Fruit fly (Drosophila melanogaster) whole organism, embryonic: ENCODE measurements around the gene mthl14.

Experiments
- Bgb ChIP-seq: fragments of 200-800 bp; sonication (Bioruptor generic); IDR thresholded peaks from 2 replicates; pipeline ENCODE4 v1.3.6; 2022; ENCODE audit warnings: missing biosample characterization, missing genetic modification characterization; ENCODE audit not compliant: partially characterized antibody
- CG11085 ChIP-seq: fragments of 200-800 bp; sonication (Bioruptor generic); IDR thresholded peaks from 2 replicates; pipeline ENCODE4 v1.3.6; 2022; ENCODE audit warnings: missing biosample characterization, missing genetic modification characterization
- CG12299 ChIP-seq: fragments of 200-800 bp; sonication (Bioruptor generic); optimal IDR thresholded peaks from 2 replicates; lab custom pipeline; 2018; ENCODE audit warnings: missing biosample characterization, mild to moderate bottlenecking, missing genetic modification characterization
- CG12942 ChIP-seq: fragments of 200-800 bp; sonication (Bioruptor generic); optimal IDR thresholded peaks from 3 replicates; lab custom pipeline; 2016; ENCODE audit warnings: missing biosample characterization, missing genetic modification characterization
- CG15514 ChIP-seq: fragments of 200-800 bp; sonication (Bioruptor generic); optimal IDR thresholded peaks from 3 replicates; lab custom pipeline; 2017; ENCODE audit warnings: missing biosample characterization, missing genetic modification characterization, mild to moderate bottlenecking, moderate library complexity, missing genetic modification reagents
- CG16863 ChIP-seq: fragments of 200-800 bp; sonication (Bioruptor generic); optimal IDR thresholded peaks from 3 replicates; lab custom pipeline; 2016; ENCODE audit warnings: missing biosample characterization, missing genetic modification characterization
- CG17568 ChIP-seq: fragments of 200-800 bp; sonication (Bioruptor generic); optimal IDR thresholded peaks from 2 replicates; lab custom pipeline; 2018; ENCODE audit warnings: missing biosample characterization, mild to moderate bottlenecking, missing genetic modification characterization, moderate library complexity
- CG17829 ChIP-seq: fragments of 200-800 bp; optimal IDR thresholded peaks from 2 replicates; lab custom pipeline; 2019; ENCODE audit warnings: missing biosample characterization, mild to moderate bottlenecking, missing genetic modification characterization, moderate library complexity
- CG2116 ChIP-seq: fragments of 200-800 bp; sonication (Bioruptor generic); optimal IDR thresholded peaks from 3 replicates; lab custom pipeline; 2018; ENCODE audit warnings: missing biosample characterization, mild to moderate bottlenecking, missing genetic modification characterization
- CG2712 ChIP-seq: fragments of 200-800 bp; optimal IDR thresholded peaks from 3 replicates; lab custom pipeline; 2019; ENCODE audit warnings: missing biosample characterization, mild to moderate bottlenecking, missing genetic modification characterization, moderate library complexity
- CG30431 ChIP-seq: fragments of 200-800 bp; sonication (Bioruptor generic); optimal IDR thresholded peaks from 2 replicates; lab custom pipeline; 2017; ENCODE audit warnings: missing biosample characterization, missing genetic modification characterization
- CG31388 ChIP-seq: fragments of 200-800 bp; sonication (Bioruptor generic); optimal IDR thresholded peaks from 2 replicates; lab custom pipeline; 2016; ENCODE audit warnings: missing biosample characterization, missing genetic modification characterization
- CG32772 ChIP-seq: fragments of 200-800 bp; sonication (Bioruptor generic); IDR thresholded peaks from 2 replicates; pipeline ENCODE4 v1.3.6; 2022; ENCODE audit warnings: missing biosample characterization, missing genetic modification characterization
- CG5180 ChIP-seq: fragments of 200-800 bp; sonication (Bioruptor generic); optimal IDR thresholded peaks from 3 replicates; lab custom pipeline; 2017; ENCODE audit warnings: missing biosample characterization, missing genetic modification characterization, mild to moderate bottlenecking, moderate library complexity, missing genetic modification reagents
- CG6683 ChIP-seq: fragments of 200-800 bp; sonication (Bioruptor generic); optimal IDR thresholded peaks from 2 replicates; lab custom pipeline; 2017; ENCODE audit warnings: missing biosample characterization, mild to moderate bottlenecking, missing genetic modification characterization, missing genetic modification reagents
- CG6791 ChIP-seq: fragments of 200-800 bp; sonication (Bioruptor generic); IDR thresholded peaks from 3 replicates; pipeline ENCODE4 v1.3.6; 2022; ENCODE audit warnings: missing biosample characterization, missing genetic modification characterization; ENCODE audit not compliant: partially characterized antibody
- CG7271 ChIP-seq: fragments of 200-800 bp; sonication (Bioruptor generic); optimal IDR thresholded peaks from 2 replicates; lab custom pipeline; 2018; ENCODE audit warnings: missing biosample characterization, mild to moderate bottlenecking, missing genetic modification characterization, moderate library complexity
- CG8281 ChIP-seq: fragments of 200-800 bp; sonication (Bioruptor generic); optimal IDR thresholded peaks from 2 replicates; lab custom pipeline; 2018; ENCODE audit warnings: missing biosample characterization, mild to moderate bottlenecking, missing genetic modification characterization, moderate library complexity
- CG8765 ChIP-seq: fragments of 200-800 bp; sonication (Bioruptor generic); IDR thresholded peaks from 2 replicates; pipeline ENCODE4 v1.3.6; 2022; ENCODE audit warnings: missing biosample characterization, missing genetic modification characterization
- CG8924 ChIP-seq: fragments of 200-800 bp; optimal IDR thresholded peaks from 3 replicates; lab custom pipeline; 2019; ENCODE audit warnings: missing biosample characterization, mild to moderate bottlenecking, missing genetic modification characterization, moderate library complexity
- CG9797 ChIP-seq: fragments of 200-800 bp; sonication (Bioruptor generic); optimal IDR thresholded peaks from 3 replicates; lab custom pipeline; 2018; ENCODE audit warnings: missing biosample characterization, mild to moderate bottlenecking, missing genetic modification characterization
- Dip2 ChIP-seq: fragments of 200-800 bp; sonication (Bioruptor generic); IDR thresholded peaks from 2 replicates; pipeline ENCODE4 v1.3.6; 2022; ENCODE audit warnings: missing biosample characterization, missing genetic modification characterization
- Lpt ChIP-seq: fragments of >200 bp; optimal IDR thresholded peaks from 2 replicates; lab custom pipeline; 2018; ENCODE audit warnings: missing biosample characterization, missing genetic modification characterization
- Mrtf ChIP-seq: fragments of 200-800 bp; sonication (Bioruptor generic); IDR thresholded peaks from 3 replicates; pipeline ENCODE4 v1.3.6; 2022; ENCODE audit warnings: missing biosample characterization, missing genetic modification characterization
- Oaz ChIP-seq: fragments of 200-800 bp; sonication (Bioruptor generic); IDR thresholded peaks from 2 replicates; pipeline ENCODE4 v1.3.6; 2022; ENCODE audit warnings: missing biosample characterization, missing genetic modification characterization
- Optix ChIP-seq: fragments of 200-800 bp; sonication (Bioruptor generic); IDR thresholded peaks from 3 replicates; pipeline ENCODE4 v1.3.6; 2022; ENCODE audit warnings: missing biosample characterization, missing genetic modification characterization
- Rfx ChIP-seq: fragments of 200-800 bp; sonication (Bioruptor generic); IDR thresholded peaks from 2 replicates; pipeline ENCODE4 v1.3.6; 2022; ENCODE audit warnings: missing biosample characterization, missing genetic modification characterization
- Scr ChIP-seq: fragments of 200-800 bp; sonication (Bioruptor generic); IDR thresholded peaks from 2 replicates; pipeline ENCODE4 v1.3.6; 2022; ENCODE audit warnings: missing biosample characterization, missing genetic modification characterization; ENCODE audit not compliant: partially characterized antibody
- Side ChIP-seq: fragments of 200-800 bp; sonication (Bioruptor generic); optimal IDR thresholded peaks from 2 replicates; lab custom pipeline; 2016; ENCODE audit warnings: missing biosample characterization, missing genetic modification characterization
- Tbp ChIP-seq: fragments of >200 bp; optimal IDR thresholded peaks from 2 replicates; lab custom pipeline; 2018; ENCODE audit warnings: missing biosample characterization, missing genetic modification characterization
- az2 ChIP-seq: fragments of 200-800 bp; sonication (Bioruptor generic); optimal IDR thresholded peaks from 3 replicates; lab custom pipeline; 2016; ENCODE audit warnings: missing biosample characterization, missing genetic modification characterization
- chinmo ChIP-seq: fragments of 200-800 bp; sonication (Bioruptor generic); IDR thresholded peaks from 4 replicates; pipeline ENCODE4 v1.3.6; 2022; ENCODE audit warnings: missing biosample characterization, missing genetic modification characterization; ENCODE audit not compliant: partially characterized antibody
- crc ChIP-seq: fragments of 200-800 bp; sonication (Bioruptor generic); optimal IDR thresholded peaks from 2 replicates; lab custom pipeline; 2016; ENCODE audit warnings: missing biosample characterization, missing genetic modification characterization
- cwo ChIP-seq: fragments of 200-800 bp; sonication (Bioruptor generic); optimal IDR thresholded peaks from 3 replicates; lab custom pipeline; 2017; ENCODE audit warnings: missing biosample characterization, missing genetic modification characterization, mild to moderate bottlenecking, moderate library complexity, missing genetic modification reagents
- da ChIP-seq: fragments of 200-800 bp; sonication (Bioruptor generic); optimal IDR thresholded peaks from 2 replicates; lab custom pipeline; 2016; ENCODE audit warnings: missing biosample characterization, missing genetic modification characterization
- dmrt11E ChIP-seq: fragments of 200-800 bp; sonication (Bioruptor generic); optimal IDR thresholded peaks from 3 replicates; lab custom pipeline; 2018; ENCODE audit warnings: missing biosample characterization, mild to moderate bottlenecking, missing genetic modification characterization, moderate library complexity
- ewg ChIP-seq: fragments of 200-800 bp; sonication (Bioruptor generic); optimal IDR thresholded peaks from 3 replicates; lab custom pipeline; 2017; ENCODE audit warnings: mild to moderate bottlenecking, missing biosample characterization, missing genetic modification reagents, missing genetic modification characterization
- grn ChIP-seq: fragments of 200-800 bp; sonication (Bioruptor generic); optimal IDR thresholded peaks from 3 replicates; lab custom pipeline; 2017; ENCODE audit warnings: missing biosample characterization, missing genetic modification characterization
- gt ChIP-seq: fragments of 200-800 bp; sonication (Bioruptor generic); IDR thresholded peaks from 2 replicates; pipeline ENCODE4 v1.3.6; 2022; ENCODE audit warnings: missing biosample characterization, missing genetic modification characterization
- hb ChIP-seq: fragments of 200-800 bp; sonication (Bioruptor generic); IDR thresholded peaks from 3 replicates; pipeline ENCODE4 v1.3.6; 2022; ENCODE audit warnings: missing biosample characterization, missing genetic modification characterization; ENCODE audit not compliant: partially characterized antibody
- hbn ChIP-seq: fragments of 200-800 bp; sonication (Bioruptor generic); IDR thresholded peaks from 2 replicates; pipeline ENCODE4 v1.3.6; 2022; ENCODE audit warnings: missing biosample characterization, missing genetic modification characterization; ENCODE audit not compliant: partially characterized antibody
- jing ChIP-seq: fragments of 200-800 bp; sonication (Bioruptor generic); optimal IDR thresholded peaks from 2 replicates; lab custom pipeline; 2018; ENCODE audit warnings: missing biosample characterization, mild to moderate bottlenecking, missing genetic modification characterization
- mirr ChIP-seq: fragments of 200-800 bp; sonication (Bioruptor generic); optimal IDR thresholded peaks from 3 replicates; lab custom pipeline; 2018; ENCODE audit warnings: missing biosample characterization, mild to moderate bottlenecking, missing genetic modification characterization
- mld ChIP-seq: fragments of 200-800 bp; sonication (Bioruptor generic); IDR thresholded peaks from 3 replicates; pipeline ENCODE4 v1.3.6; 2022; ENCODE audit warnings: missing biosample characterization, missing genetic modification characterization; ENCODE audit not compliant: partially characterized antibody
- otp ChIP-seq: fragments of 200-800 bp; sonication (Bioruptor generic); IDR thresholded peaks from 3 replicates; pipeline ENCODE4, ENCODE4 v1.3.6; 2022; ENCODE audit warnings: missing biosample characterization, missing genetic modification characterization
- pita ChIP-seq: fragments of 200-800 bp; sonication (Bioruptor generic); optimal IDR thresholded peaks from 2 replicates; lab custom pipeline; 2017; ENCODE audit warnings: missing biosample characterization, mild to moderate bottlenecking, missing genetic modification characterization
- rib ChIP-seq: fragments of 200-800 bp; sonication (Bioruptor generic); IDR thresholded peaks from 2 replicates; pipeline ENCODE4 v1.3.6; 2022; ENCODE audit warnings: missing biosample characterization, missing genetic modification characterization
- salm ChIP-seq: fragments of 200-800 bp; sonication (Bioruptor generic); optimal IDR thresholded peaks from 2 replicates; lab custom pipeline; 2018; ENCODE audit warnings: missing biosample characterization, mild to moderate bottlenecking, missing genetic modification characterization
- scrt ChIP-seq: fragments of 200-800 bp; sonication (Bioruptor generic); optimal IDR thresholded peaks from 2 replicates; lab custom pipeline; 2018; ENCODE audit warnings: missing biosample characterization, mild to moderate bottlenecking, missing genetic modification characterization, moderate library complexity
- shn ChIP-seq: fragments of 200-800 bp; sonication (Bioruptor generic); optimal IDR thresholded peaks from 3 replicates; lab custom pipeline; 2016; ENCODE audit warnings: missing biosample characterization, missing genetic modification characterization
- sqz ChIP-seq: fragments of 200-800 bp; sonication (Bioruptor generic); optimal IDR thresholded peaks from 3 replicates; lab custom pipeline; 2018; ENCODE audit warnings: missing biosample characterization, mild to moderate bottlenecking, missing genetic modification characterization

mthl14 gene

DNA sequence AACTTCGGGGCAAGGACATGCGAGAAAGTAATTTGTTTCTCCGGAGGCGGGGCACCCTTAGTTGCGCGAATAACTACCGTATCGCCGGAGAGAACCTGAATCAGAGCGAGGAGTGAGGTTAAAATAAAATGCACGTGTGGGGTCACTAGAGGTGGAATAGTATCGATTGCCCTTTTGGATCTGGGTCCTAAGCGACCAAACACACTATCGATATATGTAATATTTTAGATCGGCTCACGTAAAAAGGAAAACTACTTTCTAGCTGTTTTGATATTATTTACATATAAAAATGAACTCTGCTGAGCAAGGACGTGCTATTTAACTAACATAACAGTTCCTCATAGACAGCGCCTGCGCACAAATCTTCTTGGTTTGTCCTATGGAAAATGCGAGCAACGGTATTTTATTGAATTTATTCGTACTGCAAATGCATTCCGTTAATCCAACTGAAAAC is 15.5 kb downstream of the mthl14 start (continued):
- TF ChIP-seq CG17829 (tag; lab: Kevin White, UChicago) (peak; percentile 7), CG32772 (GFP tag; lab: Robert Waterston, UW) (no peak), Dip2 (GFP tag; lab: Robert Waterston, UW) (no peak), CG30431 (GFP tag; lab: Kevin White, UChicago) (no peak), CG17568 (no peak), Mrtf (GFP tag; lab: Robert Waterston, UW) (no peak), cwo (peak; percentile 70), Bgb (peak; percentile 81), CG31388 (GFP tag; lab: Kevin White, UChicago) (no peak), jing (GFP tag; lab: Kevin White, UChicago) (no peak), Lpt (GFP tag; lab: Kevin White, UChicago) (no peak), Optix (GFP tag; lab: Robert Waterston, UW) (no peak), scrt (GFP tag; lab: Kevin White, UChicago) (no peak), rib (GFP tag; lab: Robert Waterston, UW) (no peak), salm (tag; lab: Kevin White, UChicago) (no peak), CG6683 (GFP tag; lab: Kevin White, UChicago) (no peak), az2 (no peak), CG12299 (tag; lab: Kevin White, UChicago) (peak; percentile 2), CG2116 (peak; percentile 62), Oaz (GFP tag; lab: Robert Waterston, UW) (no peak), da (no peak), CG16863 (GFP tag; lab: Kevin White, UChicago) (no peak), grn (GFP tag; lab: Kevin White, UChicago) (no peak), CG9797 (peak; percentile 27), mirr (GFP tag; lab: Kevin White, UChicago) (peak; percentile 26), Tbp (GFP tag; lab: Kevin White, UChicago) (no peak), crc (GFP tag; lab: Kevin White, UChicago) (no peak), CG2712 (no peak), CG15514 (GFP tag; lab: Kevin White, UChicago) (peak; percentile 91), CG8281 (tag; lab: Kevin White, UChicago) (no peak), CG12942 (GFP tag; lab: Kevin White, UChicago) (no peak), Side (no peak), mld (GFP tag; lab: Robert Waterston, UW) (peak; percentile 55; the same call in 1 of the 3 replicates), pita (GFP tag; lab: Kevin White, UChicago) (no peak), CG8765 (GFP tag; lab: Robert Waterston, UW) (no peak), dmrt11E (no peak), CG5180 (GFP tag; lab: Kevin White, UChicago) (no peak), CG8924 (tag; lab: Kevin White, UChicago) (no peak), Rfx (GFP tag; lab: Robert Waterston, UW) (peak; percentile 43; the same call in 1 of the 2 replicates), gt (GFP tag; lab: Robert Waterston, UW) (no peak), CG7271 (tag; lab: Kevin White, UChicago) (no peak), CG6791 (GFP tag; lab: Robert Waterston, UW) (peak; percentile 89), chinmo (peak; percentile 96), hb (GFP tag; lab: Robert Waterston, UW) (peak; percentile 58; the same call in 2 of the 3 replicates), shn (GFP tag; lab: Kevin White, UChicago) (no peak), hbn (GFP tag; lab: Robert Waterston, UW) (peak; percentile 77), sqz (GFP tag; lab: Kevin White, UChicago) (no peak), Scr (GFP tag; lab: Robert Waterston, UW) (peak; percentile 89), ewg (peak; percentile 70), CG11085 (no peak), otp (GFP tag; lab: Robert Waterston, UW) (no peak)
